Worm (Caenorhabditis elegans) whole organism, L3 larva: ENCODE results near the gene moe-3.

Experiments
- aly-2 ChIP-seq: fragments of 150-350 bp; optimal IDR thresholded peaks from 2 replicates; lab custom pipeline; 2014; ENCODE audit warnings: missing biosample characterization, missing genetic modification characterization
- elt-1 ChIP-seq: fragments of 150-350 bp; optimal IDR thresholded peaks from 2 replicates; lab custom pipeline; 2014; ENCODE audit warnings: missing biosample characterization, missing genetic modification characterization
- jun-1 ChIP-seq: fragments of 150-350 bp; optimal IDR thresholded peaks from 2 replicates; lab custom pipeline; 2014; ENCODE audit warnings: missing biosample characterization, missing genetic modification reagents, missing genetic modification characterization
- lin-39 ChIP-seq: fragments of 150-350 bp; optimal IDR thresholded peaks from 2 replicates; lab custom pipeline; 2018; ENCODE audit warnings: missing biosample characterization, missing genetic modification reagents, missing genetic modification characterization
- lsy-12 ChIP-seq: sonication (generic microtip); optimal IDR thresholded peaks from 2 replicates; lab custom pipeline; 2016; ENCODE audit warnings: mild to moderate bottlenecking, missing genetic modification characterization, missing compliant biosample characterization
- nhr-67 ChIP-seq: fragments of 150-350 bp; optimal IDR thresholded peaks from 2 replicates; lab custom pipeline; 2014; ENCODE audit warnings: missing biosample characterization, missing genetic modification characterization
- skn-1 ChIP-seq: fragments of 150-350 bp; optimal IDR thresholded peaks from 2 replicates; lab custom pipeline; 2014; ENCODE audit warnings: missing biosample characterization, missing genetic modification characterization
- snpc-4 ChIP-seq: fragments of 150-350 bp; optimal IDR thresholded peaks from 2 replicates; lab custom pipeline; 2014; ENCODE audit warnings: missing biosample characterization, missing genetic modification characterization
- unc-39 ChIP-seq: sonication (generic microtip); optimal IDR thresholded peaks from 4 replicates; lab custom pipeline; 2017; ENCODE audit warnings: missing biosample characterization, missing genetic modification characterization

moe-3 gene

DNA sequence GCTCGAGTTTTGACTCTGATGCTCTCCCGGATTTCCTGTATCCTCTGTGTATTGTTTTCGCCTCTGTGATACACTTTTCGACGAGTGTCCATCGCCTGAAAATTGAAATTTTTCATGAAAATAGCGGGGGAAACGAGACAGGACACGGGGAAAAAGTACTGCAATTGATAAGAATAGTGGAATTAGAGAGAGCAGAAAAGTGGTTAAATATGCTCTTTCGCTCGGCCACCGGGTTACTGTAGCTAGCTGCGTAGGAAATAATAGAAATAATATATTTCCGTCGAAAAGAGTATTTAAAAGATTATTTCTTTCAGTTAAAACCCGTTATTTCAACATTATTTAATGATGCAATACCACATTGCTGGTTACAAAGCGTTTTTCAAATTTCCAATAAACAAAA lies 48.8 kb downstream of the moe-3 start, which contains the start of gene rict-1:
Gene rict-1, minus strand, starts transcription at position 101 of the 400 bp plus-strand sequence.
- TF ChIP-seq aly-2 (tag; lab: Kevin White, UChicago) (no peak), elt-1 (tag; lab: Kevin White, UChicago) (no peak), unc-39 (tag; lab: Kevin White, UChicago) (no peak), lin-39 (tag; lab: Kevin White, UChicago) (no peak), nhr-67 (tag; lab: Kevin White, UChicago) (no peak), jun-1 (tag; lab: Kevin White, UChicago) (no peak), lsy-12 (tag; lab: Kevin White, UChicago) (no peak), skn-1 (tag; lab: Kevin White, UChicago) (no peak), snpc-4 (tag; lab: Kevin White, UChicago) (no peak)
